Fruit fly (Drosophila melanogaster): ENCODE data around the gene CG34263.

Gene CG34263

dm6 chr3L:292146-292776 lies 26.6 kb upstream of the CG34263 start (continued):
- TF ChIP-seq CG3281 (GFP tag; optimal IDR thresholded peaks at IDR 0.05) (peak; percentile 39), Atf6 (GFP tag; IDR thresholded peaks at IDR 0.05) (no peak), CG4730 (GFP tag; IDR thresholded peaks at IDR 0.05) (no peak), fd102C (GFP tag; optimal IDR thresholded peaks at IDR 0.05) (no peak), CG4707 (GFP tag; optimal IDR thresholded peaks at IDR 0.05) (no peak), Hsf (GFP tag; optimal IDR thresholded peaks at IDR 0.05) (no peak), CG6254 (GFP tag; optimal IDR thresholded peaks at IDR 0.05) (peak; percentile 28), ato (GFP tag; IDR thresholded peaks at IDR 0.05; ENCODE audit: partially characterized antibody) (no peak), CG9932 (GFP tag; IDR thresholded peaks at IDR 0.05) (0 out of 2 replicates have a peak, but pooled peaks have one; percentile 6), CG14014 (GFP tag; IDR thresholded peaks at IDR 0.05) (peak; percentile 31; the same call in 1 of the 2 replicates), CG7786 (GFP tag; optimal IDR thresholded peaks at IDR 0.05) (peak; percentile 18), maf-S (GFP tag; optimal IDR thresholded peaks at IDR 0.05) (no peak), BEAF-32 (GFP tag; optimal IDR thresholded peaks at IDR 0.05) (peak; percentile 47), Myb (GFP tag; optimal IDR thresholded peaks at IDR 0.05) (peak; percentile 74), CG10543 (GFP tag; optimal IDR thresholded peaks at IDR 0.05) (no peak), Fer1 (GFP tag; optimal IDR thresholded peaks at IDR 0.05) (peak; percentile 55), cato (GFP tag; optimal IDR thresholded peaks at IDR 0.05; ENCODE audit: borderline replicate concordance) (no peak), CG6854 (GFP tag; optimal IDR thresholded peaks at IDR 0.05) (no peak), zfh2 (GFP tag; optimal IDR thresholded peaks at IDR 0.05) (no peak), CG32767 (GFP tag; IDR thresholded peaks at IDR 0.05) (peak; percentile 89), C15 (GFP tag; IDR thresholded peaks at IDR 0.05) (no peak), shn (GFP tag; optimal IDR thresholded peaks at IDR 0.05) (peak; percentile 6), CG17568 (GFP tag; optimal IDR thresholded peaks at IDR 0.05) (no peak), gt (GFP tag; IDR thresholded peaks at IDR 0.05) (no peak), CTCF (GFP tag; optimal IDR thresholded peaks at IDR 0.05) (peak; percentile 57), CG14050 (GFP tag; IDR thresholded peaks at IDR 0.05) (0 out of 3 replicates have a peak, but pooled peaks have one; percentile 12), CG15514 (GFP tag; optimal IDR thresholded peaks at IDR 0.05) (peak; percentile 74), CG17912 (GFP tag; optimal IDR thresholded peaks at IDR 0.05) (no peak), PHDP (tag; optimal IDR thresholded peaks at IDR 0.05) (no peak), danr (GFP tag; IDR thresholded peaks at IDR 0.05) (no peak), Xbp1 (GFP tag; optimal IDR thresholded peaks at IDR 0.05) (no peak), gce (GFP tag; IDR thresholded peaks at IDR 0.05) (no peak), Dip2 (GFP tag; IDR thresholded peaks at IDR 0.05) (no peak), NfI (GFP tag; optimal IDR thresholded peaks at IDR 0.05) (no peak), nmo (GFP tag; optimal IDR thresholded peaks at IDR 0.05) (peak; percentile 27), CG11247 (GFP tag; IDR thresholded peaks at IDR 0.05) (no peak), tup (GFP tag; optimal IDR thresholded peaks at IDR 0.05) (no peak), CG17802 (tag; optimal IDR thresholded peaks at IDR 0.05) (peak; percentile 2), E2f1 (GFP tag; IDR thresholded peaks at IDR 0.05) (no peak), pan (optimal IDR thresholded peaks at IDR 0.05) (no peak), pan (GFP tag; optimal IDR thresholded peaks at IDR 0.05 in 1 of 2, IDR thresholded peaks at IDR 0.05 in 1 of 2) (no peak), MESR4 (GFP tag; optimal IDR thresholded peaks at IDR 0.05) (peak; percentile 82), Sry-δ (GFP tag; optimal IDR thresholded peaks at IDR 0.05) (peak; percentile 42), Fer2 (tag; optimal IDR thresholded peaks at IDR 0.05) (no peak), Sin3A (optimal IDR thresholded peaks at IDR 0.05) (peak; percentile 62), her (GFP tag; optimal IDR thresholded peaks at IDR 0.05) (peak; percentile 63), CG4424 (GFP tag; optimal IDR thresholded peaks at IDR 0.05) (no peak), Vsx1 (GFP tag; optimal IDR thresholded peaks at IDR 0.05) (no peak), ci (GFP tag; IDR thresholded peaks at IDR 0.05) (peak; percentile 51; the same call in 1 of the 3 replicates), cwo (GFP tag; optimal IDR thresholded peaks at IDR 0.05) (no peak), grn (GFP tag; optimal IDR thresholded peaks at IDR 0.05) (no peak)

All from whole organism, embryonic.